2 worm cellular contexts compared by ENCODE assay signal in genomic region chrX:6098420-6098819, ce11.
TF ChIP-seq lines count a peak whose summit lies in the region.

No protein-coding gene starts in this region.

TF ChIP-seq in whole organism, L2 larva, 48 proteins besides CTCF, POLR2A, EP300 and RAD21 (continued from another document):
- TF ChIP-seq ceh-16 (tag; optimal IDR thresholded peaks at IDR 0.05; lab: Kevin White, UChicago) = no peak
TF ChIP-seq in whole organism, L2 larva: peak in this region for 3.

TF ChIP-seq in whole organism, L4 larva, 104 proteins besides CTCF, POLR2A, EP300 and RAD21 (continued from another document):
- no peak for TF ChIP-seq tag-97 (GFP tag; IDR thresholded peaks at IDR 0.05; lab: Robert Waterston, UW)
- peak; percentile 13 for TF ChIP-seq aha-1 (tag; lab: Kevin White, UChicago)
- peak; percentile 51; the same call in 1 of the 2 replicates for TF ChIP-seq php-3 (GFP tag; IDR thresholded peaks at IDR 0.05; lab: Robert Waterston, UW)
- peak; percentile 96 for TF ChIP-seq pqm-1 (tag; optimal IDR thresholded peaks at IDR 0.05; lab: Kevin White, UChicago)
